Fruit fly (Drosophila melanogaster) whole organism, wandering third instar larva: Measurements from ENCODE around the gene Sgs5.

ENCODE experiments used
- Abd-B ChIP-seq: fragments of >200 bp; optimal IDR thresholded peaks from 2 replicates; lab custom pipeline; 2017; ENCODE audit warnings: missing biosample characterization, missing genetic modification characterization
- CG32264 ChIP-seq: fragments of 200-800 bp; sonication (Bioruptor generic); optimal IDR thresholded peaks from 2 replicates; lab custom pipeline; 2016; ENCODE audit warnings: missing biosample characterization, missing genetic modification characterization
- CG9705 ChIP-seq: fragments of 200-800 bp; sonication (Bioruptor generic); optimal IDR thresholded peaks from 2 replicates; lab custom pipeline; 2018; ENCODE audit warnings: missing biosample characterization, mild to moderate bottlenecking, missing genetic modification characterization
- CrebA ChIP-seq: fragments of 200-800 bp; sonication (Bioruptor generic); optimal IDR thresholded peaks from 2 replicates; lab custom pipeline; 2016; ENCODE audit warnings: missing biosample characterization, mild to moderate bottlenecking, missing genetic modification characterization, borderline replicate concordance
- Dfd ChIP-seq: fragments of >200 bp; optimal IDR thresholded peaks from 2 replicates; lab custom pipeline; 2017; ENCODE audit warnings: missing biosample characterization, missing genetic modification characterization
- Dif ChIP-seq: fragments of 200-275, 200-300 bp; sonication (Bioruptor generic); optimal IDR thresholded peaks from 2 replicates; lab custom pipeline; 2018; ENCODE audit warnings: missing biosample characterization, missing genetic modification characterization; ENCODE audit not compliant: partially characterized antibody
- GATAd ChIP-seq: sonication (Bioruptor generic); optimal IDR thresholded peaks from 2 replicates; lab custom pipeline; 2016; ENCODE audit warnings: missing biosample characterization, missing genetic modification characterization
- Hnf4 ChIP-seq: fragments of 200-800 bp; sonication (Bioruptor generic); optimal IDR thresholded peaks from 2 replicates; lab custom pipeline; 2016; ENCODE audit warnings: missing biosample characterization, mild to moderate bottlenecking, missing genetic modification characterization
- Hr78 ChIP-seq: fragments of >200 bp; optimal IDR thresholded peaks from 2 replicates; lab custom pipeline; 2017; ENCODE audit warnings: missing biosample characterization, missing genetic modification characterization
- Hr83 ChIP-seq: fragments of 200-300 bp; sonication (Bioruptor generic); optimal IDR thresholded peaks from 2 replicates; lab custom pipeline; 2016; ENCODE audit warnings: missing biosample characterization, mild to moderate bottlenecking, missing genetic modification characterization, moderate library complexity; ENCODE audit not compliant: poor library complexity, severe bottlenecking
- Jra ChIP-seq: sonication (Bioruptor generic); optimal IDR thresholded peaks from 2 replicates; lab custom pipeline; 2016; ENCODE audit warnings: missing biosample characterization, missing genetic modification characterization
- Mio ChIP-seq: sonication (Bioruptor generic); optimal IDR thresholded peaks from 2 replicates; lab custom pipeline; 2016; ENCODE audit warnings: missing biosample characterization, missing genetic modification characterization
- Myc ChIP-seq: fragments of >200 bp; optimal IDR thresholded peaks from 2 replicates; lab custom pipeline; 2017
- N ChIP-seq: fragments of >200 bp; optimal IDR thresholded peaks from 2 replicates; lab custom pipeline; 2018; ENCODE audit warnings: missing biosample characterization, missing external identifiers, missing genetic modification characterization
- Rel ChIP-seq, 2 experiments: fragments of 200-800 bp; sonication (Bioruptor generic) in 1 of 2; optimal IDR thresholded peaks; 2 replicates in 1 of 2; 3 replicates in 1 of 2; lab custom pipeline; 2016 to 2019; ENCODE audit warnings: mild to moderate bottlenecking in 2 of 2, missing biosample characterization in 2 of 2, missing genetic modification characterization in 2 of 2, moderate library complexity in 1 of 2
- Sp1 ChIP-seq: fragments of 200-800 bp; sonication (Bioruptor generic); optimal IDR thresholded peaks from 3 replicates; lab custom pipeline; 2019; ENCODE audit warnings: missing biosample characterization, mild to moderate bottlenecking, missing genetic modification characterization, moderate library complexity
- Vsx2 ChIP-seq: fragments of 200-300, 225-300 bp; sonication (Bioruptor generic); optimal IDR thresholded peaks from 2 replicates; lab custom pipeline; 2018; ENCODE audit warnings: missing biosample characterization, missing genetic modification characterization; ENCODE audit not compliant: partially characterized antibody
- brk ChIP-seq: fragments of 200-800 bp; sonication (Bioruptor generic); optimal IDR thresholded peaks from 2 replicates; lab custom pipeline; 2016; ENCODE audit warnings: missing biosample characterization, mild to moderate bottlenecking, missing genetic modification characterization
- dl ChIP-seq, 2 experiments: fragments of 175-275, 200-275 bp in 1 of 2; fragments of 200-275 bp in 1 of 2; sonication (Bioruptor generic); optimal IDR thresholded peaks; lab custom pipeline; 2018; ENCODE audit warnings: mild to moderate bottlenecking in 2 of 2, missing biosample characterization in 2 of 2, missing genetic modification characterization in 2 of 2, moderate library complexity in 2 of 2; ENCODE audit not compliant: partially characterized antibody in 2 of 2, insufficient read depth in 1 of 2
- dsf ChIP-seq: sonication (Bioruptor generic); optimal IDR thresholded peaks from 2 replicates; lab custom pipeline; 2016; ENCODE audit warnings: missing biosample characterization, missing genetic modification characterization, borderline replicate concordance
- ey ChIP-seq: fragments of 200-800 bp; sonication (Bioruptor generic); optimal IDR thresholded peaks from 2 replicates; lab custom pipeline; 2016; ENCODE audit warnings: missing biosample characterization, missing genetic modification characterization
- foxo ChIP-seq, 2 experiments: fragments of 200-800 bp; sonication (Bioruptor generic); optimal IDR thresholded peaks; 2 replicates in 1 of 2; 3 replicates in 1 of 2; lab custom pipeline; 2016 to 2017; ENCODE audit warnings: missing biosample characterization in 2 of 2, missing genetic modification characterization in 2 of 2
- h ChIP-seq: fragments of 200-800 bp; sonication (Bioruptor generic); optimal IDR thresholded peaks from 3 replicates; lab custom pipeline; 2016; ENCODE audit warnings: missing biosample characterization, mild to moderate bottlenecking, missing genetic modification characterization
- lola ChIP-seq: fragments of >200 bp; optimal IDR thresholded peaks from 2 replicates; lab custom pipeline; 2017; ENCODE audit warnings: missing biosample characterization, missing genetic modification characterization
- pan ChIP-seq: fragments of >200 bp; optimal IDR thresholded peaks from 2 replicates; lab custom pipeline; 2017
- psq ChIP-seq: fragments of 200-800 bp; sonication (Bioruptor generic); optimal IDR thresholded peaks from 3 replicates; lab custom pipeline; 2017; ENCODE audit warnings: missing biosample characterization, mild to moderate bottlenecking, missing genetic modification characterization, moderate library complexity
- rgr ChIP-seq: fragments of 200-800 bp; sonication (Bioruptor generic); optimal IDR thresholded peaks from 3 replicates; lab custom pipeline; 2016; ENCODE audit warnings: missing biosample characterization, mild to moderate bottlenecking, missing genetic modification characterization
- sage ChIP-seq: fragments of 200-800 bp; sonication (Bioruptor generic); optimal IDR thresholded peaks from 2 replicates; lab custom pipeline; 2016; ENCODE audit warnings: missing biosample characterization, mild to moderate bottlenecking, missing genetic modification characterization
- tai ChIP-seq: sonication (Bioruptor generic); optimal IDR thresholded peaks from 2 replicates; lab custom pipeline; 2016; ENCODE audit warnings: missing biosample characterization, missing genetic modification characterization
- usp ChIP-seq: fragments of >200 bp; optimal IDR thresholded peaks from 2 replicates; lab custom pipeline; 2017; ENCODE audit warnings: missing biosample characterization, missing genetic modification characterization

Sgs5 gene

DNA sequence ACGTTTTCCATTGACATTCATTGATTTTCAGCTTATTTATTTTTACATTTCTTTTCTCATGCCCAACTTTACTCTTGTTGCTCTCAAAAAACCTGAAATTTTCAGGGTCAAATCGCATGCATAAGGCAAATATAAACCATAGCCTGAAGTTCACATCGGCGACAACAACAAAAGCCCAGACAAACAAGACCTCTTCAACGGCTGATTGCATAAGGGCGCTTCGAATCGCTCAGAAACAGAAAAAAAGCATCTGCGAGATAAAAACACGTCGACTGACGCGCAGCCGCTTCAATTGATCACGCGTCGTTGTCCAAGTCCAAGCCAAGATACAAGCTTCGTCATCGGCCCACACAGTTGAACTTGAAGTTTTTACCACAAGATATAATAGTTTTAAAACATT lies 18.4 kb downstream of the Sgs5 start, which contains the start of gene CG14327:
CG14327 (plus strand) TSS at position 161 of the 400 bp plus-strand sequence.
- TF ChIP-seq lola (GFP tag; lab: Kevin White, UChicago): no peak
- no peak for TF ChIP-seq h (GFP tag; lab: Kevin White, UChicago)
- TF ChIP-seq dsf (GFP tag; lab: Kevin White, UChicago): no peak
- no peak for TF ChIP-seq Dfd (GFP tag; lab: Kevin White, UChicago)
- TF ChIP-seq Hnf4 (GFP tag; lab: Kevin White, UChicago): no peak
- no peak for TF ChIP-seq N (GFP tag; lab: Kevin White, UChicago)
- no peak for TF ChIP-seq foxo (GFP tag; optimal IDR thresholded peaks at IDR 0.05; lab: Kevin White, UChicago)
- TF ChIP-seq Dif (GFP tag; lab: Kevin White, UChicago): no peak
- TF ChIP-seq Abd-B (GFP tag; lab: Kevin White, UChicago): no peak
- no peak for TF ChIP-seq CG32264 (GFP tag; lab: Kevin White, UChicago)
- no peak for TF ChIP-seq ey (GFP tag; lab: Kevin White, UChicago)
- no peak for TF ChIP-seq Myc (lab: Kevin White, UChicago)
- TF ChIP-seq Rel (GFP tag; optimal IDR thresholded peaks at IDR 0.05; lab: Kevin White, UChicago): no peak
- TF ChIP-seq Rel (tag; optimal IDR thresholded peaks at IDR 0.05; lab: Kevin White, UChicago): no peak
- no peak for TF ChIP-seq CG9705 (GFP tag; lab: Kevin White, UChicago)
- no peak for TF ChIP-seq dl (GFP tag; optimal IDR thresholded peaks at IDR 0.05; lab: Kevin White, UChicago; ENCODE audit: insufficient read depth in 1 of 2, partially characterized antibody in 2 of 2)
- no peak for TF ChIP-seq Mio (GFP tag; lab: Kevin White, UChicago)
- TF ChIP-seq CrebA (GFP tag; lab: Kevin White, UChicago): no peak
- TF ChIP-seq sage (GFP tag; lab: Kevin White, UChicago): no peak
- TF ChIP-seq Sp1 (GFP tag; lab: Kevin White, UChicago): no peak
- no peak for TF ChIP-seq brk (GFP tag; lab: Kevin White, UChicago)

dm6 chr3R:17615076-17615475 lies 19.9 kb downstream of the Sgs5 start:
- TF ChIP-seq Dif (GFP tag; lab: Kevin White, UChicago) (no peak), Myc (lab: Kevin White, UChicago) (peak; percentile 56), N (GFP tag; lab: Kevin White, UChicago) (peak; percentile 31)

- TF ChIP-seq usp (GFP tag; lab: Kevin White, UChicago) (no peak), dsf (GFP tag; lab: Kevin White, UChicago) (no peak), psq (GFP tag; lab: Kevin White, UChicago) (no peak), N (GFP tag; lab: Kevin White, UChicago) (no peak)
- TF ChIP-seq, all 38 proteins: peak for 0
These were observed 20.6 kb downstream of the Sgs5 start for dm6 chr3R:17615746-17616145.

- TF ChIP-seq h (GFP tag; lab: Kevin White, UChicago): no peak
- no peak for TF ChIP-seq Jra (GFP tag; lab: Kevin White, UChicago)
- TF ChIP-seq Hnf4 (GFP tag; lab: Kevin White, UChicago): no peak
- no peak for TF ChIP-seq CG32264 (GFP tag; lab: Kevin White, UChicago)
- no peak for TF ChIP-seq foxo (GFP tag; optimal IDR thresholded peaks at IDR 0.05; lab: Kevin White, UChicago)
- TF ChIP-seq Abd-B (GFP tag; lab: Kevin White, UChicago): no peak
- no peak for TF ChIP-seq N (GFP tag; lab: Kevin White, UChicago)
These were observed 21.4 kb downstream of the Sgs5 start for dm6 chr3R:17616541-17616940.

DNA sequence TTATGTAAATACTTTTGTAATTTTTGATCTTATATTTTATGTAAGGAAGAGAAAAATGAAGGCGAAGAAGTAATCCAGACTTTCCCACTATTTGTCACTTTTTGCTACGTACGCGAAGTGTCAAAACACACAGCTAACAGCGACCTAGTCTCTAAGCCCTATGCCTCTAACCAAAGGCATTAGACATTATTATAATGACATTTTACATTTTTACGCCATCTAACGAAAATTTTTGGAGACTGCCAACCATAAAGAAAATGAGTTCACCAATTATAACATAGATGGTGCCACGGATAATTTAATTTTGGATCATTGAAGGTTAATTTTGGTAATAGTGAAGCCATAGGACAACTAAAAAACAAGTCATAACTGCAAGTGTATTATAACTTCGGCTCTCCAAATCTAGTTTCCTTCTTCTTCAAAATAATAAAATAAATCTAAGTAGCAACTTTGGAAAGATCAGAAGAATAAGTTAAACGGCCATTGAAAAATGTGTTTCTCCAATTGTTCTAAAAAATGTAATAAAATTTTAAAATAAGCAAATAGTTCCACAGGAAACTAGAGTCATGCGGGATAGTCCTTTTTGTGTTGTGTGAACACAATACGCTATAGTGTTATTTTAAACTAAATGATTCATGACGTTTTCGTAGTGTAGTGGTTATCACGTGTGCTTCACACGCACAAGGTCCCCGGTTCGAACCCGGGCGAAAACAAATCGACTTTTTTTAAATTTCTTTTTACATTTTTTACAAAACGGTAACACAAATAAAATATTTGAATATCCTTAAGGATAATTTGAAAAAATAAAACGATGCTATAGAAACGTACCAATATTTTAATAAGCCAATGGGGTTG lies 22.2 kb downstream of the Sgs5 start:
- TF ChIP-seq pan (lab: Kevin White, UChicago) (no peak), foxo (GFP tag; optimal IDR thresholded peaks at IDR 0.05; lab: Kevin White, UChicago) (peak in 1 of 2 experiments; percentile 33), CG9705 (GFP tag; lab: Kevin White, UChicago) (no peak), ey (GFP tag; lab: Kevin White, UChicago) (no peak), rgr (GFP tag; lab: Kevin White, UChicago) (peak; percentile 21), GATAd (GFP tag; lab: Kevin White, UChicago) (no peak), dsf (GFP tag; lab: Kevin White, UChicago) (no peak), dl (GFP tag; optimal IDR thresholded peaks at IDR 0.05; lab: Kevin White, UChicago; ENCODE audit: insufficient read depth in 1 of 2, partially characterized antibody in 2 of 2) (no peak), Vsx2 (GFP tag; lab: Kevin White, UChicago) (no peak), Sp1 (GFP tag; lab: Kevin White, UChicago) (no peak), brk (GFP tag; lab: Kevin White, UChicago) (peak; percentile 14), Rel (GFP tag; optimal IDR thresholded peaks at IDR 0.05; lab: Kevin White, UChicago) (no peak), Rel (tag; optimal IDR thresholded peaks at IDR 0.05; lab: Kevin White, UChicago) (peak; percentile 86), Hr78 (GFP tag; lab: Kevin White, UChicago) (no peak), Dif (GFP tag; lab: Kevin White, UChicago) (no peak), Myc (lab: Kevin White, UChicago) (peak; percentile 69), Abd-B (GFP tag; lab: Kevin White, UChicago) (no peak), Dfd (GFP tag; lab: Kevin White, UChicago) (no peak), psq (GFP tag; lab: Kevin White, UChicago) (no peak), tai (GFP tag; lab: Kevin White, UChicago) (peak; percentile 0), CrebA (GFP tag; lab: Kevin White, UChicago) (peak; percentile 24), Hr83 (GFP tag; lab: Kevin White, UChicago) (peak; percentile 23)
